Worm (Caenorhabditis elegans) whole organism, L4 larva: ENCODE measurements around the gene bus-18.
A peak's percentile ranks its signal among the peaks of the same experiment; 100 is the strongest.

ENCODE experiments used
- F10B5.3 ChIP-seq: sonication (generic microtip); optimal IDR thresholded peaks from 2 replicates; lab custom pipeline; 2016; ENCODE audit warnings: mild to moderate bottlenecking, missing genetic modification characterization, missing compliant biosample characterization
- F44E2.7 ChIP-seq: fragments of 200-800 bp; sonication (Bioruptor generic); IDR thresholded peaks from 2 replicates; pipeline ENCODE4 v2.1.2; 2022; ENCODE audit warnings: missing genetic modification characterization, missing compliant biosample characterization
- F49E8.2 ChIP-seq: sonication (generic microtip); optimal IDR thresholded peaks from 2 replicates; lab custom pipeline; 2016; ENCODE audit warnings: missing compliant biosample characterization, mild to moderate bottlenecking, missing genetic modification characterization, borderline replicate concordance
- T20F7.1 ChIP-seq: fragments of 200-800 bp; sonication (Bioruptor generic); optimal IDR thresholded peaks from 2 replicates; lab custom pipeline; 2018; ENCODE audit warnings: mild to moderate bottlenecking, missing genetic modification characterization, missing compliant biosample characterization
- Y105C5A.15 ChIP-seq: fragments of 200-800 bp; sonication (Bioruptor generic); IDR thresholded peaks from 2 replicates; pipeline ENCODE4 v1.3.6; 2022; ENCODE audit warnings: missing genetic modification characterization, missing compliant biosample characterization
- Y48G9A.11 ChIP-seq: fragments of 200-800 bp; sonication (Bioruptor generic); IDR thresholded peaks from 2 replicates; pipeline ENCODE4 v1.3.6; 2022; ENCODE audit warnings: missing genetic modification reagents, missing genetic modification characterization, missing compliant biosample characterization
- Y5F2A.4 ChIP-seq: fragments of 200-800 bp; sonication (Bioruptor generic); optimal IDR thresholded peaks from 2 replicates; lab custom pipeline; 2018; ENCODE audit warnings: mild to moderate bottlenecking, missing genetic modification characterization, missing compliant biosample characterization
- Y75B8A.6 ChIP-seq: fragments of 200-800 bp; sonication (Bioruptor generic); IDR thresholded peaks from 2 replicates; pipeline ENCODE4 v1.3.6; 2022; ENCODE audit warnings: missing genetic modification reagents, missing genetic modification characterization, missing compliant biosample characterization
- aha-1 ChIP-seq: fragments of 150-350 bp; peaks from one replicate; lab custom pipeline; 2014; ENCODE audit warnings: missing biosample characterization, missing genetic modification characterization
- aly-2 ChIP-seq: sonication (generic microtip); optimal IDR thresholded peaks from 2 replicates; lab custom pipeline; 2018; ENCODE audit warnings: missing biosample characterization, missing genetic modification characterization
- ama-1 ChIP-seq: fragments of 150-350 bp; optimal IDR thresholded peaks from 2 replicates; lab custom pipeline; 2014; ENCODE audit warnings: inconsistent platforms, mixed read lengths
- arid-1 ChIP-seq: fragments of 200-800 bp; sonication (Bioruptor generic); conservative IDR thresholded peaks from 2 replicates; pipeline ENCODE4 v1.3.6; 2022; ENCODE audit warnings: missing genetic modification reagents, missing genetic modification characterization, missing compliant biosample characterization
- ceh-20 ChIP-seq: fragments of 200-800 bp; sonication (Bioruptor generic); IDR thresholded peaks from 2 replicates; pipeline ENCODE4 v1.3.6; 2022; ENCODE audit warnings: missing genetic modification reagents, missing genetic modification characterization, missing compliant biosample characterization
- ceh-28 ChIP-seq: fragments of 150-350 bp; optimal IDR thresholded peaks from 2 replicates; lab custom pipeline; 2014; ENCODE audit warnings: missing biosample characterization, missing genetic modification reagents, missing genetic modification characterization
- ceh-44 ChIP-seq: fragments of 200-800 bp; sonication (Bioruptor generic); IDR thresholded peaks from 2 replicates; pipeline ENCODE4 v1.3.6; 2022; ENCODE audit warnings: missing genetic modification reagents, missing genetic modification characterization, missing compliant biosample characterization
- ceh-62 ChIP-seq: sonication (generic microtip); optimal IDR thresholded peaks from 2 replicates; lab custom pipeline; 2017; ENCODE audit warnings: missing biosample characterization, missing genetic modification characterization
- ces-1 ChIP-seq: fragments of 150-350 bp; sonication (generic microtip); optimal IDR thresholded peaks from 4 replicates; lab custom pipeline; 2014; ENCODE audit warnings: missing biosample characterization, missing genetic modification reagents, missing genetic modification characterization
- dpl-1 ChIP-seq: fragments of 150-350 bp; optimal IDR thresholded peaks from 2 replicates; lab custom pipeline; 2014; ENCODE audit warnings: missing biosample characterization, missing genetic modification reagents, missing genetic modification characterization
- duxl-1 ChIP-seq: sonication (generic microtip); optimal IDR thresholded peaks from 2 replicates; lab custom pipeline; 2016; ENCODE audit warnings: mild to moderate bottlenecking, missing genetic modification characterization, moderate library complexity, missing compliant biosample characterization; ENCODE audit not compliant: poor library complexity
- dve-1 ChIP-seq: sonication (generic microtip); optimal IDR thresholded peaks from 2 replicates; lab custom pipeline; 2017; ENCODE audit warnings: antibody characterized with exemption, mild to moderate bottlenecking, missing genetic modification characterization, missing compliant biosample characterization; ENCODE audit not compliant: insufficient read depth
- egl-27 ChIP-seq: sonication (generic microtip); optimal IDR thresholded peaks from 3 replicates; lab custom pipeline; 2017; ENCODE audit warnings: missing biosample characterization, missing genetic modification reagents, missing genetic modification characterization
- fos-1 ChIP-seq: fragments of 150-350 bp; optimal IDR thresholded peaks from 2 replicates; lab custom pipeline; 2014; ENCODE audit warnings: missing biosample characterization, missing genetic modification characterization
- hmg-1.1 ChIP-seq: fragments of 200-800 bp; sonication (Bioruptor generic); IDR thresholded peaks from 2 replicates; pipeline ENCODE4 v1.3.6; 2022; ENCODE audit warnings: missing genetic modification reagents, missing genetic modification characterization, missing compliant biosample characterization
- lim-7 ChIP-seq: fragments of 200-800 bp; sonication (Bioruptor generic); IDR thresholded peaks from 2 replicates; pipeline ENCODE4 v1.3.6; 2022; ENCODE audit warnings: missing genetic modification characterization, missing compliant biosample characterization
- lin-15B ChIP-seq: fragments of 150-350 bp; sonication (generic microtip); optimal IDR thresholded peaks from 3 replicates; lab custom pipeline; 2014; ENCODE audit warnings: missing biosample characterization, missing genetic modification characterization
- lin-29 ChIP-seq: fragments of 200-800 bp; sonication (Bioruptor generic); IDR thresholded peaks from 2 replicates; pipeline ENCODE4 v1.3.6; 2022; ENCODE audit warnings: missing genetic modification reagents, missing genetic modification characterization, missing compliant biosample characterization
- lin-38 ChIP-seq: fragments of 200-800 bp; sonication (Bioruptor generic); IDR thresholded peaks from 2 replicates; pipeline ENCODE4 v1.3.6; 2022; ENCODE audit warnings: missing genetic modification reagents, missing genetic modification characterization, missing compliant biosample characterization
- lin-39 ChIP-seq: fragments of 150-350 bp; optimal IDR thresholded peaks from 2 replicates; lab custom pipeline; 2014; ENCODE audit warnings: missing biosample characterization, missing genetic modification reagents, missing genetic modification characterization
- lir-3 ChIP-seq: sonication (generic microtip); optimal IDR thresholded peaks from 2 replicates; lab custom pipeline; 2016; ENCODE audit warnings: mild to moderate bottlenecking, missing genetic modification characterization, missing compliant biosample characterization
- madf-5 ChIP-seq, 2 experiments: fragments of 200-800 bp; sonication (Bioruptor generic); IDR thresholded peaks; 2 replicates each; pipeline ENCODE4 v1.3.6; 2022; ENCODE audit warnings: missing compliant biosample characterization in 2 of 2, missing genetic modification characterization in 2 of 2
- madf-9 ChIP-seq: fragments of 200-800 bp; sonication (Bioruptor generic); conservative IDR thresholded peaks from 2 replicates; pipeline ENCODE4 v1.3.6; 2022; ENCODE audit warnings: missing genetic modification reagents, missing genetic modification characterization, missing compliant biosample characterization
- mes-2 ChIP-seq: sonication (generic microtip); optimal IDR thresholded peaks from 2 replicates; lab custom pipeline; 2016; ENCODE audit warnings: missing genotype, mild to moderate bottlenecking, missing genetic modification characterization, missing compliant biosample characterization; ENCODE audit not compliant: poor library complexity, severe bottlenecking
- mxl-3 ChIP-seq: fragments of 200-800 bp; sonication (Bioruptor generic); optimal IDR thresholded peaks from 2 replicates; lab custom pipeline; 2018; ENCODE audit warnings: mild to moderate bottlenecking, missing genetic modification characterization, missing compliant biosample characterization
- nhr-10 ChIP-seq: fragments of 150-350 bp; optimal IDR thresholded peaks from 2 replicates; lab custom pipeline; 2014; ENCODE audit warnings: missing biosample characterization, missing genetic modification characterization
- nhr-11 ChIP-seq: fragments of 150-350 bp; optimal IDR thresholded peaks from 2 replicates; lab custom pipeline; 2014; ENCODE audit warnings: missing biosample characterization, missing genetic modification characterization
- nhr-28 ChIP-seq: fragments of 150-350 bp; optimal IDR thresholded peaks from 2 replicates; lab custom pipeline; 2014; ENCODE audit warnings: missing biosample characterization, missing genetic modification characterization
- pha-4 ChIP-seq, 2 experiments: fragments of 150-350 bp in 1 of 2; fragments of 200-800 bp in 1 of 2; sonication (Bioruptor generic) in 1 of 2; IDR thresholded peaks in 1 of 2; optimal IDR thresholded peaks in 1 of 2; 2 replicates each; pipeline versions ENCODE4 v1.3.6 to Lab custom; 2014 to 2022; ENCODE audit warnings: missing genetic modification characterization in 2 of 2, missing genetic modification reagents in 2 of 2, missing biosample characterization in 1 of 2, missing compliant biosample characterization in 1 of 2
- pqm-1 ChIP-seq: sonication (generic microtip); optimal IDR thresholded peaks from 2 replicates; lab custom pipeline; 2017; ENCODE audit warnings: missing biosample characterization, missing genetic modification characterization
- sdz-12 ChIP-seq: fragments of 200-800 bp; sonication (Bioruptor generic); optimal IDR thresholded peaks from 2 replicates; lab custom pipeline; 2018; ENCODE audit warnings: mild to moderate bottlenecking, missing genetic modification characterization, missing compliant biosample characterization
- skn-1 ChIP-seq: fragments of 150-350 bp; optimal IDR thresholded peaks from 2 replicates; lab custom pipeline; 2014; ENCODE audit warnings: missing biosample characterization, missing genetic modification characterization
- snpc-4 ChIP-seq: fragments of 150-350 bp; optimal IDR thresholded peaks from 2 replicates; lab custom pipeline; 2014; ENCODE audit warnings: missing biosample characterization, missing genetic modification characterization
- spr-1 ChIP-seq: sonication (generic microtip); optimal IDR thresholded peaks from 2 replicates; lab custom pipeline; 2016; ENCODE audit warnings: mild to moderate bottlenecking, missing genetic modification characterization, missing compliant biosample characterization
- spr-3 ChIP-seq: fragments of 200-800 bp; sonication (Bioruptor generic); optimal IDR thresholded peaks from 2 replicates; lab custom pipeline; 2018; ENCODE audit warnings: mild to moderate bottlenecking, missing genetic modification characterization, missing compliant biosample characterization
- unc-62 ChIP-seq, 3 experiments: fragments of 150-350 bp in 1 of 3; sonication (generic microtip); optimal IDR thresholded peaks in 2 of 3; peaks in 1 of 3; 1 replicate in 1 of 3; 2 replicates in 2 of 3; lab custom pipeline; 2014 to 2017; ENCODE audit warnings: missing biosample characterization in 3 of 3, missing genetic modification characterization in 3 of 3, missing genetic modification reagents in 3 of 3, missing genotype in 1 of 3
- vab-7 ChIP-seq: fragments of 200-800 bp; sonication (Bioruptor generic); IDR thresholded peaks from 2 replicates; pipeline ENCODE4 v1.3.6; 2022; ENCODE audit warnings: missing genetic modification reagents, missing genetic modification characterization, missing compliant biosample characterization
- zag-1 ChIP-seq: fragments of 150-350 bp; optimal IDR thresholded peaks from 2 replicates; lab custom pipeline; 2014; ENCODE audit warnings: missing biosample characterization, missing genetic modification characterization
- zfp-3 ChIP-seq: fragments of 200-800 bp; sonication (Bioruptor generic); conservative IDR thresholded peaks from 2 replicates; pipeline ENCODE4 v1.3.6; 2022; ENCODE audit warnings: missing genetic modification reagents, missing genetic modification characterization, missing compliant biosample characterization
- zip-2 ChIP-seq: fragments of 150-350 bp; optimal IDR thresholded peaks from 2 replicates; lab custom pipeline; 2014; ENCODE audit warnings: missing biosample characterization, missing genetic modification characterization
- ztf-11 ChIP-seq: fragments of 150-350 bp; optimal IDR thresholded peaks from 2 replicates; lab custom pipeline; 2014; ENCODE audit warnings: missing biosample characterization, missing genetic modification characterization
- ztf-7 ChIP-seq: fragments of 150-350 bp; optimal IDR thresholded peaks from 2 replicates; lab custom pipeline; 2014; ENCODE audit warnings: missing biosample characterization, missing genetic modification characterization

bus-18 gene

ce11 chrV:11764373-11764954, 9.1 kb upstream of the bus-18 start, which contains the start of the genes F55A11.1 and syx-5:
Gene F55A11.1, minus strand, starts transcription at chrV:11764385.
Gene syx-5, plus strand, starts transcription at chrV:11764904.
- peak; percentile 78 for TF ChIP-seq F10B5.3 (tag; lab: Kevin White, UChicago)
- TF ChIP-seq skn-1 (tag; lab: Kevin White, UChicago), result no peak
- no peak for TF ChIP-seq ceh-28 (tag; lab: Kevin White, UChicago)
- peak; percentile 97 for TF ChIP-seq mxl-3 (GFP tag; lab: Kevin White, UChicago)
- no peak for TF ChIP-seq ama-1 (lab: Kevin White, UChicago)
- peak; percentile 85 for TF ChIP-seq dve-1 (tag; lab: Kevin White, UChicago)
- TF ChIP-seq egl-27 (tag; lab: Kevin White, UChicago), result no peak
- peak; percentile 79 for TF ChIP-seq lin-38 (GFP tag; lab: Robert Waterston, UW)
- TF ChIP-seq nhr-28 (tag; lab: Kevin White, UChicago), result peak; percentile 43
- peak; percentile 50 for TF ChIP-seq nhr-11 (tag; lab: Kevin White, UChicago)
- TF ChIP-seq F44E2.7 (GFP tag; lab: Robert Waterston, UW), result no peak
- peak; percentile 71; the same call in 1 of the 2 replicates for TF ChIP-seq zfp-3 (GFP tag; lab: Robert Waterston, UW)
- 0 out of 2 replicates have a peak, but pooled peaks have one; percentile 21 for TF ChIP-seq arid-1 (GFP tag; lab: Robert Waterston, UW)
- no peak for TF ChIP-seq aha-1 (tag; lab: Kevin White, UChicago)
- TF ChIP-seq ceh-62, result no peak
- no peak for TF ChIP-seq madf-9 (GFP tag; lab: Robert Waterston, UW)
- TF ChIP-seq Y105C5A.15, result no peak
- TF ChIP-seq zag-1 (tag; lab: Kevin White, UChicago), result no peak
- TF ChIP-seq fos-1 (tag; lab: Kevin White, UChicago), result no peak
- TF ChIP-seq Y75B8A.6 (GFP tag; lab: Robert Waterston, UW), result no peak
- TF ChIP-seq mes-2 (tag; lab: Kevin White, UChicago), result peak; percentile 57
- peak; percentile 32; the same call in 1 of the 2 replicates for TF ChIP-seq vab-7 (GFP tag; lab: Robert Waterston, UW)
- peak; percentile 54; the same call in 1 of the 2 replicates for TF ChIP-seq lin-29
- 0 out of 2 replicates have a peak, but pooled peaks have one; percentile 45 for TF ChIP-seq ceh-20 (GFP tag; lab: Robert Waterston, UW)
- TF ChIP-seq lin-39 (tag; lab: Kevin White, UChicago), result no peak
- no peak for TF ChIP-seq Y48G9A.11 (GFP tag; lab: Robert Waterston, UW)
- TF ChIP-seq duxl-1, result no peak
- no peak for TF ChIP-seq lim-7 (GFP tag; lab: Robert Waterston, UW)
- TF ChIP-seq dpl-1 (GFP tag; lab: Kevin White, UChicago), result peak; percentile 71
- peak; percentile 95 for TF ChIP-seq hmg-1.1
- TF ChIP-seq lir-3 (tag; lab: Kevin White, UChicago), result no peak
- TF ChIP-seq zip-2 (tag; lab: Kevin White, UChicago), result peak; percentile 33
- no peak for TF ChIP-seq snpc-4 (tag; lab: Kevin White, UChicago)
- peak; percentile 57 for TF ChIP-seq pha-4 (GFP tag; IDR thresholded peaks at IDR 0.05; lab: Robert Waterston, UW)
- TF ChIP-seq pha-4 (tag; optimal IDR thresholded peaks at IDR 0.05; lab: Kevin White, UChicago), result no peak
- TF ChIP-seq ces-1 (GFP tag; lab: Kevin White, UChicago), result peak; percentile 16
- TF ChIP-seq spr-3 (GFP tag; lab: Kevin White, UChicago), result peak; percentile 78
- no peak for TF ChIP-seq aly-2
- TF ChIP-seq madf-5 (GFP tag; IDR thresholded peaks at IDR 0.05; lab: Robert Waterston, UW), result no peak
- peak; percentile 7 for TF ChIP-seq pqm-1 (tag; lab: Kevin White, UChicago)
- TF ChIP-seq unc-62 (GFP tag; optimal IDR thresholded peaks at IDR 0.05 in 1 of 2; lab: Kevin White, UChicago), result no peak
- no peak for TF ChIP-seq unc-62 (tag; optimal IDR thresholded peaks at IDR 0.05; lab: Kevin White, UChicago)
- no peak for TF ChIP-seq sdz-12
- TF ChIP-seq F49E8.2 (tag; lab: Kevin White, UChicago), result peak; percentile 9
- TF ChIP-seq ceh-44 (GFP tag; lab: Robert Waterston, UW), result no peak
- TF ChIP-seq lin-15B (tag; lab: Kevin White, UChicago), result no peak
- no peak for TF ChIP-seq ztf-11
- peak; percentile 87 for TF ChIP-seq T20F7.1
- TF ChIP-seq ztf-7 (tag; lab: Kevin White, UChicago), result peak; percentile 83
- no peak for TF ChIP-seq Y5F2A.4 (GFP tag; lab: Kevin White, UChicago)
- no peak for TF ChIP-seq nhr-10
- TF ChIP-seq spr-1 (tag; lab: Kevin White, UChicago), result peak; percentile 90
